Worm (Caenorhabditis elegans): ENCODE results near the gene cutl-21.
A peak's percentile ranks its signal among the peaks of the same experiment; 100 is the strongest.

ce11 chrX:992650-993403, 11.3 kb upstream of the cutl-21 start:
- TF ChIP-seq ceh-48 (tag; optimal IDR thresholded peaks at IDR 0.05) = peak; percentile 26
- TF ChIP-seq ref-2 (tag; optimal IDR thresholded peaks at IDR 0.05) = peak; percentile 77
- TF ChIP-seq fkh-10 (GFP tag; optimal IDR thresholded peaks at IDR 0.05) = no peak
